Fruit fly (Drosophila melanogaster) Kc167 (cell line): Measurements from ENCODE around the gene beta4GalT7.

Experiments
- Myc ChIP-seq: fragments of >200 bp; optimal IDR thresholded peaks from 2 replicates; lab custom pipeline; 2017; ENCODE audit warnings: missing external identifiers
- Sin3A ChIP-seq: fragments of >200 bp; optimal IDR thresholded peaks from 2 replicates; lab custom pipeline; 2018; ENCODE audit warnings: missing external identifiers
- h ChIP-seq: fragments of >200 bp; optimal IDR thresholded peaks from 3 replicates; lab custom pipeline; 2018; ENCODE audit warnings: missing external identifiers
- insv ChIP-seq: fragments of >200 bp; optimal IDR thresholded peaks from 3 replicates; lab custom pipeline; 2018; ENCODE audit warnings: missing external identifiers
- psq ChIP-seq: fragments of >200 bp; optimal IDR thresholded peaks from 2 replicates; lab custom pipeline; 2017; ENCODE audit warnings: missing external identifiers
- ttk ChIP-seq: sonication (Bioruptor generic); optimal IDR thresholded peaks from 2 replicates; lab custom pipeline; 2017; ENCODE audit warnings: missing external identifiers

beta4GalT7 gene

dm6 chr3R:25005748-25006147, 17.3 kb upstream of the beta4GalT7 start:
- TF ChIP-seq insv (no peak), Sin3A (no peak), h (lab: Kevin White, UChicago) (no peak), ttk (lab: Kevin White, UChicago) (no peak), psq (lab: Kevin White, UChicago) (no peak), Myc (no peak)

- no peak for TF ChIP-seq h (lab: Kevin White, UChicago)
- TF ChIP-seq ttk (lab: Kevin White, UChicago) = no peak
- no peak for TF ChIP-seq psq (lab: Kevin White, UChicago)
- no peak for TF ChIP-seq Sin3A
- no peak for TF ChIP-seq Myc
- no peak for TF ChIP-seq insv
Measured at dm6 chr3R:25009745-25010446, 13.2 kb upstream of the beta4GalT7 start.

dm6 chr3R:25012016-25012415, 11.0 kb upstream of the beta4GalT7 start:
- TF ChIP-seq psq (lab: Kevin White, UChicago) (no peak), insv (no peak), h (lab: Kevin White, UChicago) (no peak), ttk (lab: Kevin White, UChicago) (no peak), Myc (no peak), Sin3A (no peak)

- TF ChIP-seq Myc (no peak), insv (no peak), psq (lab: Kevin White, UChicago) (no peak), ttk (lab: Kevin White, UChicago) (no peak), h (lab: Kevin White, UChicago) (no peak), Sin3A (no peak)
Measured at dm6 chr3R:25024895-25025557, 2.0 kb downstream of the beta4GalT7 start, which contains the start of the genes EMC6 and Hr96. EMC6 (minus strand) TSS chr3R:25025017. Hr96 (plus strand) TSS chr3R:25025235.

- no peak for TF ChIP-seq h (lab: Kevin White, UChicago)
- no peak for TF ChIP-seq Myc
- TF ChIP-seq Sin3A = no peak
- no peak for TF ChIP-seq insv
- TF ChIP-seq ttk (lab: Kevin White, UChicago) = no peak
Measured at dm6 chr3R:25027281-25028219, 4.5 kb downstream of the beta4GalT7 start.

- no peak for TF ChIP-seq psq (lab: Kevin White, UChicago)
- no peak for TF ChIP-seq Myc
- TF ChIP-seq Sin3A = no peak
- TF ChIP-seq h (lab: Kevin White, UChicago) = no peak
- no peak for TF ChIP-seq insv
- no peak for TF ChIP-seq ttk (lab: Kevin White, UChicago)
Measured at dm6 chr3R:25032686-25033085, 9.6 kb downstream of the beta4GalT7 start.

dm6 chr3R:25033142-25033586, 10.1 kb downstream of the beta4GalT7 start, which contains the start of gene Smg6:
Smg6 (minus strand) TSS chr3R:25033465.
- TF ChIP-seq h (lab: Kevin White, UChicago) (no peak), Sin3A (no peak), ttk (lab: Kevin White, UChicago) (no peak), insv (no peak), psq (lab: Kevin White, UChicago) (no peak), Myc (no peak)

dm6 chr3R:25036644-25037043, 13.6 kb downstream of the beta4GalT7 start, which contains the start of gene CG31115:
CG31115 (plus strand) TSS chr3R:25036944.
- no peak for TF ChIP-seq h (lab: Kevin White, UChicago)
- TF ChIP-seq psq (lab: Kevin White, UChicago) = no peak
- TF ChIP-seq Sin3A = no peak
- TF ChIP-seq ttk (lab: Kevin White, UChicago) = no peak
- no peak for TF ChIP-seq Myc
- TF ChIP-seq insv = no peak

dm6 chr3R:25039028-25039476, 16.0 kb downstream of the beta4GalT7 start, which contains the start of the genes Ythdf and bai:
Ythdf (minus strand) TSS chr3R:25039249.
bai (plus strand) TSS chr3R:25039374.
- TF ChIP-seq insv (no peak), Sin3A (no peak), h (lab: Kevin White, UChicago) (no peak), Myc (no peak), psq (lab: Kevin White, UChicago) (no peak)

dm6 chr3R:25044816-25045551, 21.9 kb downstream of the beta4GalT7 start, which contains the start of gene 5PtaseI:
5PtaseI (minus strand) TSS chr3R:25045151.
- no peak for TF ChIP-seq h (lab: Kevin White, UChicago)
- TF ChIP-seq ttk (lab: Kevin White, UChicago) = no peak
- no peak for TF ChIP-seq Myc
- TF ChIP-seq psq (lab: Kevin White, UChicago) = no peak
- TF ChIP-seq Sin3A = no peak
- no peak for TF ChIP-seq insv

- TF ChIP-seq Myc (no peak), insv (no peak), psq (lab: Kevin White, UChicago) (no peak), Sin3A (no peak), h (lab: Kevin White, UChicago) (no peak)
Measured at dm6 chr3R:25046023-25046422, 23.0 kb downstream of the beta4GalT7 start, which contains the start of gene CG11786. CG11786 (plus strand) TSS chr3R:25046323.
